Worm (Caenorhabditis elegans) whole organism, young adult: ENCODE data around the gene sru-40.
A peak's percentile ranks its signal among the peaks of the same experiment; 100 is the strongest.

Experiments used
- F22D6.2 ChIP-seq: sonication (generic microtip); optimal IDR thresholded peaks from 2 replicates; lab custom pipeline; 2016; ENCODE audit warnings: mild to moderate bottlenecking, missing genetic modification characterization, missing compliant biosample characterization
- F39B2.1 ChIP-seq: fragments of 200-800 bp; sonication (Bioruptor generic); IDR thresholded peaks from 2 replicates; pipeline ENCODE4 v1.3.6; 2022; ENCODE audit warnings: missing genetic modification reagents, missing genetic modification characterization, missing compliant biosample characterization
- F49E8.2 ChIP-seq: sonication (generic microtip); optimal IDR thresholded peaks from 3 replicates; lab custom pipeline; 2017; ENCODE audit warnings: missing genetic modification characterization, mild to moderate bottlenecking, missing compliant biosample characterization, antibody characterized with exemption, moderate library complexity; ENCODE audit not compliant: insufficient read depth
- Y53F4B.3 ChIP-seq: fragments of 200-800 bp; sonication (Bioruptor generic); IDR thresholded peaks from 2 replicates; pipeline ENCODE4 v1.3.6; 2022; ENCODE audit warnings: missing genetic modification reagents, missing genetic modification characterization, missing compliant biosample characterization
- attf-3 ChIP-seq: fragments of 200-800 bp; sonication (Bioruptor generic); conservative IDR thresholded peaks from 2 replicates; pipeline ENCODE4 v1.3.6; 2022; ENCODE audit warnings: missing genetic modification reagents, missing genetic modification characterization, missing compliant biosample characterization
- attf-5 ChIP-seq: fragments of 200-800 bp; sonication (Bioruptor generic); optimal IDR thresholded peaks from 2 replicates; lab custom pipeline; 2018; ENCODE audit warnings: mild to moderate bottlenecking, missing genetic modification characterization, missing compliant biosample characterization
- bed-1 ChIP-seq: fragments of 200-800 bp; sonication (Bioruptor generic); IDR thresholded peaks from 2 replicates; pipeline ENCODE4 v1.3.6; 2022; ENCODE audit warnings: missing genetic modification reagents, missing genetic modification characterization, missing compliant biosample characterization
- ceh-91 ChIP-seq: fragments of 200-800 bp; sonication (Bioruptor generic); IDR thresholded peaks from 2 replicates; pipeline ENCODE4 v1.3.6; 2022; ENCODE audit warnings: missing genetic modification reagents, missing genetic modification characterization, missing compliant biosample characterization
- dpff-1 ChIP-seq: sonication (generic microtip); optimal IDR thresholded peaks from 2 replicates; lab custom pipeline; 2017; ENCODE audit warnings: mild to moderate bottlenecking, missing genetic modification characterization, missing compliant biosample characterization
- efl-1 ChIP-seq: fragments of 150-350 bp; optimal IDR thresholded peaks from 2 replicates; lab custom pipeline; 2014; ENCODE audit warnings: missing biosample characterization, missing genetic modification reagents, missing genetic modification characterization
- egl-18 ChIP-seq: fragments of 200-800 bp; sonication (Bioruptor generic); IDR thresholded peaks from 2 replicates; pipeline ENCODE4 v1.3.6; 2022; ENCODE audit warnings: missing genetic modification reagents, missing genetic modification characterization, missing compliant biosample characterization
- egrh-3 ChIP-seq: fragments of 200-800 bp; sonication (Bioruptor generic); IDR thresholded peaks from 2 replicates; pipeline ENCODE4 v1.3.6; 2022; ENCODE audit warnings: missing genetic modification reagents, missing genetic modification characterization, missing compliant biosample characterization
- hlh-26 ChIP-seq: fragments of 200-800 bp; sonication (Bioruptor generic); conservative IDR thresholded peaks from 2 replicates; pipeline ENCODE4 v1.3.6; 2022; ENCODE audit warnings: missing genetic modification reagents, missing genetic modification characterization, missing compliant biosample characterization
- hmg-1.2 ChIP-seq: fragments of 200-800 bp; sonication (Bioruptor generic); IDR thresholded peaks from 2 replicates; pipeline ENCODE4 v1.3.6; 2022; ENCODE audit warnings: missing genetic modification reagents, missing genetic modification characterization, missing compliant biosample characterization
- let-526 ChIP-seq: fragments of 200-800 bp; sonication (Bioruptor generic); IDR thresholded peaks from 2 replicates; pipeline ENCODE4 v1.3.6; 2022; ENCODE audit warnings: missing genetic modification reagents, missing genetic modification characterization, missing compliant biosample characterization
- let-607 ChIP-seq, 2 experiments: fragments of 200-800 bp in 1 of 2; sonication (Bioruptor generic) in 1 of 2; sonication (generic microtip) in 1 of 2; optimal IDR thresholded peaks; 2 replicates each; lab custom pipeline; 2016 to 2018; ENCODE audit warnings: mild to moderate bottlenecking in 2 of 2, missing compliant biosample characterization in 2 of 2, missing genetic modification characterization in 2 of 2, moderate library complexity in 2 of 2, missing genotype in 1 of 2
- lin-26 ChIP-seq: fragments of 200-800 bp; sonication (Bioruptor generic); IDR thresholded peaks from 2 replicates; pipeline ENCODE4 v1.3.6; 2022; ENCODE audit warnings: missing genetic modification reagents, missing genetic modification characterization, missing compliant biosample characterization
- lin-35 ChIP-seq, 3 experiments: fragments of 150-350 bp in 2 of 3; sonication (generic microtip) in 1 of 3; optimal IDR thresholded peaks; 2 replicates each; lab custom pipeline; 2014 to 2018; ENCODE audit warnings: missing biosample characterization in 3 of 3, missing genetic modification characterization in 3 of 3, missing genetic modification reagents in 3 of 3
- madf-8 ChIP-seq: fragments of 200-800 bp; sonication (Bioruptor generic); conservative IDR thresholded peaks from 2 replicates; pipeline ENCODE4 v1.3.6; 2022; ENCODE audit warnings: missing genetic modification reagents, missing genetic modification characterization, missing compliant biosample characterization
- mcd-1 ChIP-seq: fragments of 200-800 bp; sonication (Bioruptor generic); IDR thresholded peaks from 2 replicates; pipeline ENCODE4 v1.3.6; 2022; ENCODE audit warnings: missing genetic modification reagents, missing genetic modification characterization, missing compliant biosample characterization
- mxl-1 ChIP-seq: sonication (generic microtip); optimal IDR thresholded peaks from 2 replicates; lab custom pipeline; 2016; ENCODE audit warnings: missing genetic modification characterization, missing compliant biosample characterization
- nfya-2 ChIP-seq: fragments of 200-800 bp; sonication (Bioruptor generic); IDR thresholded peaks from 2 replicates; pipeline ENCODE4 v1.3.6; 2022; ENCODE audit warnings: missing genetic modification reagents, missing genetic modification characterization, missing compliant biosample characterization
- nhr-120 ChIP-seq: fragments of 200-800 bp; sonication (Bioruptor generic); IDR thresholded peaks from 2 replicates; pipeline ENCODE4 v1.3.6; 2022; ENCODE audit warnings: missing genetic modification characterization, missing compliant biosample characterization
- nhr-80 ChIP-seq: sonication (generic microtip); optimal IDR thresholded peaks from 2 replicates; lab custom pipeline; 2016; ENCODE audit warnings: missing genetic modification characterization, missing compliant biosample characterization
- pbrm-1 ChIP-seq: fragments of 200-800 bp; sonication (Bioruptor generic); IDR thresholded peaks from 2 replicates; pipeline ENCODE4 v1.3.6; 2022; ENCODE audit warnings: missing genetic modification reagents, missing genetic modification characterization, missing compliant biosample characterization
- pha-4 ChIP-seq: fragments of 150-350 bp; sonication (generic microtip); optimal IDR thresholded peaks from 2 replicates; lab custom pipeline; 2014; ENCODE audit warnings: missing biosample characterization, missing genetic modification reagents, missing genetic modification characterization
- rpc-1 ChIP-seq, 2 experiments: fragments of 150-350 bp in 1 of 2; sonication (generic microtip) in 1 of 2; optimal IDR thresholded peaks; 2 replicates each; lab custom pipeline; 2014 to 2018; ENCODE audit warnings: missing biosample characterization in 1 of 2, missing genetic modification characterization in 1 of 2, missing genetic modification reagents in 1 of 2, missing genotype in 1 of 2
- snpc-1.3 ChIP-seq: sonication (generic microtip); optimal IDR thresholded peaks from 2 replicates; lab custom pipeline; 2017; ENCODE audit warnings: missing genetic modification characterization, mild to moderate bottlenecking, missing compliant biosample characterization, antibody characterized with exemption, moderate library complexity, missing genotype, missing genetic modification reagents; ENCODE audit not compliant: insufficient read depth
- tbx-9 ChIP-seq: sonication (generic microtip); optimal IDR thresholded peaks from 2 replicates; lab custom pipeline; 2016; ENCODE audit warnings: borderline replicate concordance, missing genetic modification characterization, inconsistent platforms, missing compliant biosample characterization
- unc-62 ChIP-seq: fragments of 150-350 bp; optimal IDR thresholded peaks from 2 replicates; lab custom pipeline; 2014; ENCODE audit warnings: missing biosample characterization, missing genetic modification reagents, missing genetic modification characterization
- zfh-2 ChIP-seq: fragments of 200-800 bp; sonication (Bioruptor generic); conservative IDR thresholded peaks from 2 replicates; pipeline ENCODE4 v1.3.6; 2022; ENCODE audit warnings: missing genetic modification reagents, missing genetic modification characterization, missing compliant biosample characterization

The sru-40 gene

ce11 chrV:9855920-9856852, 22.4 kb upstream of the sru-40 start:
- TF ChIP-seq lin-26 (no peak), mcd-1 (peak; percentile 64), egrh-3 (GFP tag; lab: Robert Waterston, UW) (no peak), hmg-1.2 (GFP tag; lab: Robert Waterston, UW) (peak; percentile 76; the same call in 1 of the 2 replicates), snpc-1.3 (tag; lab: Kevin White, UChicago) (no peak), attf-5 (GFP tag; lab: Kevin White, UChicago) (peak; percentile 50), mxl-1 (tag; lab: Kevin White, UChicago) (no peak), F22D6.2 (tag; lab: Kevin White, UChicago) (no peak), rpc-1 (optimal IDR thresholded peaks at IDR 0.05; lab: Kevin White, UChicago) (no peak), rpc-1 (tag; optimal IDR thresholded peaks at IDR 0.05; lab: Kevin White, UChicago) (no peak), Y53F4B.3 (GFP tag; lab: Robert Waterston, UW) (no peak), madf-8 (GFP tag; lab: Robert Waterston, UW) (no peak), dpff-1 (tag; lab: Kevin White, UChicago) (no peak), pbrm-1 (GFP tag; lab: Robert Waterston, UW) (no peak), nhr-80 (tag; lab: Kevin White, UChicago) (peak; percentile 14), efl-1 (peak; percentile 9), tbx-9 (no peak), nfya-2 (GFP tag; lab: Robert Waterston, UW) (no peak), zfh-2 (GFP tag; lab: Robert Waterston, UW) (0 out of 2 replicates have a peak, but pooled peaks have one; percentile 16), bed-1 (GFP tag; lab: Robert Waterston, UW) (no peak)
- TF ChIP-seq, all 124 proteins: peak for 6

- TF ChIP-seq let-526 (GFP tag; lab: Robert Waterston, UW) (no peak), lin-35 (GFP tag; optimal IDR thresholded peaks at IDR 0.05; lab: Kevin White, UChicago) (peak in 1 of 3 experiments; percentile 2)
- TF ChIP-seq, all 124 proteins: peak for 1
Observed at ce11 chrV:9853801-9854200, 20.0 kb upstream of the sru-40 start.

ce11 chrV:9848576-9848975, 14.8 kb upstream of the sru-40 start:
- TF ChIP-seq let-607 (tag; optimal IDR thresholded peaks at IDR 0.05; lab: Kevin White, UChicago) (no peak), unc-62 (GFP tag; lab: Kevin White, UChicago) (no peak), ceh-91 (GFP tag; lab: Robert Waterston, UW) (no peak), egl-18 (GFP tag; lab: Robert Waterston, UW) (no peak), hlh-26 (GFP tag; lab: Robert Waterston, UW) (no peak), egrh-3 (GFP tag; lab: Robert Waterston, UW) (no peak), F49E8.2 (tag; lab: Kevin White, UChicago) (no peak), attf-3 (GFP tag; lab: Robert Waterston, UW) (no peak), pbrm-1 (GFP tag; lab: Robert Waterston, UW) (no peak), nhr-120 (no peak), pha-4 (tag; lab: Kevin White, UChicago) (no peak), F39B2.1 (GFP tag; lab: Robert Waterston, UW) (no peak), mcd-1 (no peak)
